Worm (Caenorhabditis elegans): ENCODE measurements around the gene oac-55.

oac-55 gene

DNA sequence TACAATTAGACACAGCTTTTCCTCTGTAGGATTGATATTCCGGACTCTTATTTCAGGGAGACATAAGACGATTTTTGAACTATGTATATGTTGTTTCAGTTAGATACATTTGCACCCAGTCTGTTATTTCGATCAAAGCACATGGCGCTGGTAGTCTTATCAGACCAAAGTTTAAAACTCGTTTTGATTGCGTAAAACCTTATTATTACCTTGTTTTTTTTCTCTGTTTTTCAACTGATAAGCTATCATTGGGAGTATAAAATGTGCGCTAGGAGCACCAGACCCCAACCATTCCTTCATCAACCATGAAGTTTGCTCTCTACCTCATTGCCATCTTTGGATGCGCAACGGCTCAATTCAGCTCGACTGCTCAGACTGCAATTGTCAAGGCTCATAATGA is 51.4 kb downstream of the oac-55 start, which contains the start of gene scl-12:
Gene scl-12, plus strand, starts transcription at position 301 of the 400 bp plus-strand sequence.
- TF ChIP-seq skn-1 (tag; optimal IDR thresholded peaks at IDR 0.05) (no peak), pqm-1 (tag; optimal IDR thresholded peaks at IDR 0.05) (peak; percentile 47)

ce11 chrV:3814009-3814408 is 53.1 kb downstream of the oac-55 start:
- TF ChIP-seq egl-27 (tag; optimal IDR thresholded peaks at IDR 0.05) (no peak), mdl-1 (tag; optimal IDR thresholded peaks at IDR 0.05) (no peak)

DNA sequence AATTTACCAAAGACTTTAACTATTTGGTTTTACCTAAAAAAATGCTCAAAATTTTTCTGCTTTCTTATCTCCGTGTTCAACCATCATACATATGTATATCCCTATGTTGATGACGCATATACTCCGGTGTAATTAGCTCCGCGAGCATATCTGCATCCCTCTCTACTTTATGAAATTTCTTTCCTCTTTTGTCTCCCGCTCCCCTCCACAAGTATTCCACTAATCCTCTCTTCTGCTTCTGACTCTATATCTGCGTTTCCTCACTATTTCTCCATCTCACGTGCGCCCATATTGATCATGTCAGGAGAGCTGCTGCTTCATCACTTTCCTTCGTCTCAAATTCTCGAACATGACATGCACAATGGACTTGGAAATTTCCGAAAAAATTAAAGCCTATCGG is 54.0 kb downstream of the oac-55 start, which contains the start of gene H10D18.1:
Gene H10D18.1, plus strand, starts transcription at position 277 of the 400 bp plus-strand sequence.
- TF ChIP-seq nfya-1 (tag; optimal IDR thresholded peaks at IDR 0.05; ENCODE audit: insufficient read depth), result peak; percentile 33
- TF ChIP-seq unc-62 (GFP tag; optimal IDR thresholded peaks at IDR 0.05), result no peak
- no peak for TF ChIP-seq ceh-28 (tag; optimal IDR thresholded peaks at IDR 0.05)
- no peak for TF ChIP-seq lin-15B (tag; optimal IDR thresholded peaks at IDR 0.05)

Data from whole organism, L3 larva.